Worm (Caenorhabditis elegans): Measurements from ENCODE around the gene F23D12.7.

F23D12.7 gene

ce11 chrX:14478743-14479428, 25.3 kb upstream of the F23D12.7 start, which contains the start of gene M163.11 (continued):
- TF ChIP-seq Y5F2A.4 (GFP tag; optimal IDR thresholded peaks at IDR 0.05) (peak; percentile 16), zip-2 (tag; optimal IDR thresholded peaks at IDR 0.05) (peak; percentile 61), egl-43 (GFP tag; IDR thresholded peaks at IDR 0.05) (peak; percentile 92), nhr-48 (tag; optimal IDR thresholded peaks at IDR 0.05) (peak; percentile 1), nhr-77 (tag; optimal IDR thresholded peaks at IDR 0.05) (no peak), hlh-30 (tag; optimal IDR thresholded peaks at IDR 0.05; ENCODE audit: insufficient read depth) (peak; percentile 63), mes-2 (tag; optimal IDR thresholded peaks at IDR 0.05; ENCODE audit: poor library complexity, severe bottlenecking) (peak; percentile 68), madf-9 (GFP tag; conservative IDR thresholded peaks at IDR 0.05) (peak; percentile 77), skn-1 (tag; optimal IDR thresholded peaks at IDR 0.05) (no peak), nhr-6 (tag; optimal IDR thresholded peaks at IDR 0.05) (no peak), daf-16 (GFP tag; optimal IDR thresholded peaks at IDR 0.05) (peak in 1 of 2 experiments; percentile 72), daf-16 (tag; optimal IDR thresholded peaks at IDR 0.05) (peak; percentile 54), gei-8 (GFP tag; optimal IDR thresholded peaks at IDR 0.05) (peak; percentile 23), duxl-1 (tag; optimal IDR thresholded peaks at IDR 0.05; ENCODE audit: poor library complexity) (peak; percentile 64), madf-5 (GFP tag; IDR thresholded peaks at IDR 0.05) (peak; percentile 36 to 72; a peak in 2 of 4 replicates), F10B5.3 (tag; optimal IDR thresholded peaks at IDR 0.05) (no peak), mxl-2 (GFP tag; conservative IDR thresholded peaks at IDR 0.05) (peak; percentile 72; the same call in 1 of the 2 replicates), hlh-11 (tag; optimal IDR thresholded peaks at IDR 0.05) (peak; percentile 25), fos-1 (tag; optimal IDR thresholded peaks at IDR 0.05) (no peak), arid-1 (GFP tag; conservative IDR thresholded peaks at IDR 0.05) (peak; percentile 72; the same call in 1 of the 2 replicates), ces-1 (GFP tag; optimal IDR thresholded peaks at IDR 0.05) (no peak), set-16 (GFP tag; IDR thresholded peaks at IDR 0.05) (no peak), lin-13 (GFP tag; optimal IDR thresholded peaks at IDR 0.05) (peak; percentile 27), php-3 (GFP tag; IDR thresholded peaks at IDR 0.05) (no peak), F49E8.2 (tag; optimal IDR thresholded peaks at IDR 0.05; ENCODE audit: borderline replicate concordance) (peak; percentile 38), F26F4.8 (GFP tag; conservative IDR thresholded peaks at IDR 0.05) (peak; percentile 82; the same call in 1 of the 2 replicates), lin-15B (tag; optimal IDR thresholded peaks at IDR 0.05) (no peak), lin-39 (tag; optimal IDR thresholded peaks at IDR 0.05) (no peak), unc-130 (GFP tag; optimal IDR thresholded peaks at IDR 0.05) (no peak)

- TF ChIP-seq tag-97 (GFP tag; IDR thresholded peaks at IDR 0.05), result no peak
- no peak for TF ChIP-seq skn-1 (tag; optimal IDR thresholded peaks at IDR 0.05)
- TF ChIP-seq ztf-11 (tag; optimal IDR thresholded peaks at IDR 0.05), result no peak
- TF ChIP-seq T20F7.1 (GFP tag; optimal IDR thresholded peaks at IDR 0.05), result no peak
- TF ChIP-seq tra-1 (GFP tag; IDR thresholded peaks at IDR 0.05), result no peak
- no peak for TF ChIP-seq daf-19 (GFP tag; conservative IDR thresholded peaks at IDR 0.05)
- TF ChIP-seq dmd-9 (GFP tag; IDR thresholded peaks at IDR 0.05), result no peak
- no peak for TF ChIP-seq lin-38 (GFP tag; IDR thresholded peaks at IDR 0.05)
- TF ChIP-seq mes-2 (tag; optimal IDR thresholded peaks at IDR 0.05; ENCODE audit: poor library complexity, severe bottlenecking), result peak; percentile 54
- no peak for TF ChIP-seq cey-2 (tag; optimal IDR thresholded peaks at IDR 0.05; ENCODE audit: borderline replicate concordance, insufficient read depth)
- no peak for TF ChIP-seq hlh-11 (tag; optimal IDR thresholded peaks at IDR 0.05)
- TF ChIP-seq mxl-3 (GFP tag; optimal IDR thresholded peaks at IDR 0.05), result no peak
- TF ChIP-seq nhr-25 (tag; optimal IDR thresholded peaks at IDR 0.05; ENCODE audit: borderline replicate concordance, insufficient read depth), result no peak
- no peak for TF ChIP-seq nhr-42 (GFP tag; IDR thresholded peaks at IDR 0.05)
- no peak for TF ChIP-seq unc-62 (GFP tag; optimal IDR thresholded peaks at IDR 0.05 in 1 of 2)
- no peak for TF ChIP-seq unc-62 (tag; optimal IDR thresholded peaks at IDR 0.05)
- TF ChIP-seq hmg-1.1 (GFP tag; IDR thresholded peaks at IDR 0.05), result peak; percentile 48
- no peak for TF ChIP-seq nhr-6 (tag; optimal IDR thresholded peaks at IDR 0.05)
- no peak for TF ChIP-seq F26F4.8 (GFP tag; conservative IDR thresholded peaks at IDR 0.05)
- TF ChIP-seq dve-1 (tag; optimal IDR thresholded peaks at IDR 0.05; ENCODE audit: insufficient read depth), result peak; percentile 51
- no peak for TF ChIP-seq fos-1 (tag; optimal IDR thresholded peaks at IDR 0.05)
- TF ChIP-seq aha-1 (tag), result no peak
- TF ChIP-seq nhr-237 (tag; optimal IDR thresholded peaks at IDR 0.05), result no peak
- no peak for TF ChIP-seq F10B5.3 (tag; optimal IDR thresholded peaks at IDR 0.05)
- no peak for TF ChIP-seq jun-1 (tag; optimal IDR thresholded peaks at IDR 0.05)
- TF ChIP-seq aly-2 (tag; optimal IDR thresholded peaks at IDR 0.05), result no peak
- TF ChIP-seq ceh-44 (GFP tag; IDR thresholded peaks at IDR 0.05), result no peak
Measured at ce11 chrX:14478193-14478592, 24.6 kb upstream of the F23D12.7 start.
